Fruit fly (Drosophila melanogaster) S2 (cell line): ENCODE results near the gene ng1.

Source experiments
- CG8478 ChIP-seq: fragments of >200 bp; optimal IDR thresholded peaks from 2 replicates; lab custom pipeline; 2018
- CTCF ChIP-seq, 2 experiments: fragments of >200 bp; optimal IDR thresholded peaks; 2 replicates each; lab custom pipeline; 2018

DNA sequence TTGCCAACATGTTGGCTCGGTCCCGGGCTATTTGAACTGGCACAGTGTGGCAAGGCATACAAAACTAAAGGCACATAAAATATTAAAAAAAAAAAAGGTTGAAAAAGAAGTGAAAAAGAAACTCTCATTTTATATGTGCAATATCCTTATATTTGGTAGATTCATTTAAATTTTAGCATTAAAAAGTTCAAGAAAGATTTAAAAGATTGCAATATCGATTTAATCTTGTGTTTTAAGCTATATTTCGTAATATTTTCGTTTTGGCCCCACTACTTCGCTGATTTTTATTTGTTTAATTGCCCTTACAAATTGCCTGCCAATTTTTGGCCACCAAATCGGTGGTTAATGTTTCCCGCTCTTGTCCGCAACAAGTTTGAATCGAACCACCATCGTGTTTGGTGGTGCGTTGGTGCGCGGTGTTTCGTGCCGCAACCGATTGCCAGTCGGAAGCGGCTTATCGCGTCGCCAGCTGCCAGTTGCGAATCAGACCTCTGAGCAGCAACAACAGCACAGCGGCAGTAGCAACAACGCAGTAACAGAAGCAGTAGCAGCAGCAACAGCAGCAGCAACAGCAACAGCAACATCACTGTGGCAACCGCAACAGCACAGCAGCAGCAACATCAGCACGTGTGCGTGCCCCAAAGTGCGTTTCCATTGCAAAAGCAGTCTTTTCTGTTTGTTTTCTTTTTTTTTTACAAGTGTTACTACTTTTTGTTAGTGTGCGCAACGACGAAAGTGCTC lies 13.5 kb downstream of the ng1 start:
- TF ChIP-seq CG8478 (lab: Kevin White, UChicago), result no peak
- no peak for TF ChIP-seq CTCF (optimal IDR thresholded peaks at IDR 0.05; lab: Kevin White, UChicago)
